Fruit fly (Drosophila melanogaster): ENCODE results near the gene amd.

- TF ChIP-seq caup (GFP tag; optimal IDR thresholded peaks at IDR 0.05; ENCODE audit: severe bottlenecking) (no peak), so (GFP tag; IDR thresholded peaks at IDR 0.05) (no peak), gsb (GFP tag; IDR thresholded peaks at IDR 0.05) (no peak), Dbx (GFP tag; IDR thresholded peaks at IDR 0.05) (no peak), sim (GFP tag; IDR thresholded peaks at IDR 0.05) (no peak), CG11504 (tag; optimal IDR thresholded peaks at IDR 0.05) (no peak), repo (GFP tag; optimal IDR thresholded peaks at IDR 0.05) (no peak), gem (tag; optimal IDR thresholded peaks at IDR 0.05) (no peak), psq (GFP tag; optimal IDR thresholded peaks at IDR 0.05) (no peak), Drgx (GFP tag; IDR thresholded peaks at IDR 0.05) (no peak)
Measured at dm6 chr2L:19093868-19094267, 16.1 kb upstream of the amd start.
